Worm (Caenorhabditis elegans): ENCODE data around the gene srsx-28.

The srsx-28 gene

ce11 chrV:10152278-10152677, at the start of gene srsx-28:
TSS of gene srsx-28 (plus strand) at chrV:10152578.
- TF ChIP-seq dao-5 (tag; optimal IDR thresholded peaks at IDR 0.05) (no peak), him-1 (tag; optimal IDR thresholded peaks at IDR 0.05) (no peak), W03F9.2 (tag; optimal IDR thresholded peaks at IDR 0.05) (no peak)

- TF ChIP-seq him-1 (tag; optimal IDR thresholded peaks at IDR 0.05) = no peak
- no peak for TF ChIP-seq W03F9.2 (tag; optimal IDR thresholded peaks at IDR 0.05)
- TF ChIP-seq dao-5 (tag; optimal IDR thresholded peaks at IDR 0.05) = no peak
These were observed 48.6 kb upstream of the srsx-28 start for ce11 chrV:10103811-10104210.

ce11 chrV:10104785-10105310, 47.5 kb upstream of the srsx-28 start, which contains the start of gene ugt-17:
TSS of gene ugt-17 (minus strand) at chrV:10104964.
- TF ChIP-seq dao-5 (tag; optimal IDR thresholded peaks at IDR 0.05) (no peak), W03F9.2 (tag; optimal IDR thresholded peaks at IDR 0.05) (no peak), him-1 (tag; optimal IDR thresholded peaks at IDR 0.05) (no peak)

ce11 chrV:10105412-10105811, 47.0 kb upstream of the srsx-28 start, which contains the start of gene C08B6.2:
TSS of gene C08B6.2 (plus strand) at chrV:10105712.
- TF ChIP-seq him-1 (tag; optimal IDR thresholded peaks at IDR 0.05) (no peak), dao-5 (tag; optimal IDR thresholded peaks at IDR 0.05) (no peak), W03F9.2 (tag; optimal IDR thresholded peaks at IDR 0.05) (no peak)

ce11 chrV:10107309-10107708, 45.1 kb upstream of the srsx-28 start, which contains the start of gene C08B6.11:
TSS of gene C08B6.11 (plus strand) at chrV:10107609.
- TF ChIP-seq dao-5 (tag; optimal IDR thresholded peaks at IDR 0.05) (no peak), him-1 (tag; optimal IDR thresholded peaks at IDR 0.05) (no peak)

ce11 chrV:10111129-10111528, 41.2 kb upstream of the srsx-28 start:
- no peak for TF ChIP-seq him-1 (tag; optimal IDR thresholded peaks at IDR 0.05)
- no peak for TF ChIP-seq dao-5 (tag; optimal IDR thresholded peaks at IDR 0.05)
- TF ChIP-seq W03F9.2 (tag; optimal IDR thresholded peaks at IDR 0.05) = no peak

- no peak for TF ChIP-seq W03F9.2 (tag; optimal IDR thresholded peaks at IDR 0.05)
- TF ChIP-seq dao-5 (tag; optimal IDR thresholded peaks at IDR 0.05) = no peak
- no peak for TF ChIP-seq him-1 (tag; optimal IDR thresholded peaks at IDR 0.05)
These were observed 40.2 kb upstream of the srsx-28 start, which contains the start of gene C08B6.3 for ce11 chrV:10112187-10112586. TSS of gene C08B6.3 (minus strand) at chrV:10112287.

ce11 chrV:10114329-10114728, 38.0 kb upstream of the srsx-28 start, which contains the start of gene cht-5:
TSS of gene cht-5 (plus strand) at chrV:10114629.
- TF ChIP-seq him-1 (tag; optimal IDR thresholded peaks at IDR 0.05) (no peak), dao-5 (tag; optimal IDR thresholded peaks at IDR 0.05) (no peak), W03F9.2 (tag; optimal IDR thresholded peaks at IDR 0.05) (no peak)

- TF ChIP-seq dao-5 (tag; optimal IDR thresholded peaks at IDR 0.05) (no peak), him-1 (tag; optimal IDR thresholded peaks at IDR 0.05) (no peak)
These were observed 34.9 kb upstream of the srsx-28 start, which contains the start of gene C08B6.5 for ce11 chrV:10117465-10117864. TSS of gene C08B6.5 (plus strand) at chrV:10117765.

ce11 chrV:10120898-10121297, 31.5 kb upstream of the srsx-28 start, which contains the start of gene srxa-18:
TSS of gene srxa-18 (minus strand) at chrV:10120997.
- TF ChIP-seq him-1 (tag; optimal IDR thresholded peaks at IDR 0.05) = no peak
- no peak for TF ChIP-seq W03F9.2 (tag; optimal IDR thresholded peaks at IDR 0.05)
- no peak for TF ChIP-seq dao-5 (tag; optimal IDR thresholded peaks at IDR 0.05)

ce11 chrV:10122670-10123069, 29.7 kb upstream of the srsx-28 start, which contains the start of gene srxa-19:
TSS of gene srxa-19 (minus strand) at chrV:10122770.
- TF ChIP-seq him-1 (tag; optimal IDR thresholded peaks at IDR 0.05) = no peak
- TF ChIP-seq dao-5 (tag; optimal IDR thresholded peaks at IDR 0.05) = no peak
- TF ChIP-seq W03F9.2 (tag; optimal IDR thresholded peaks at IDR 0.05) = no peak

- TF ChIP-seq dao-5 (tag; optimal IDR thresholded peaks at IDR 0.05) (no peak), W03F9.2 (tag; optimal IDR thresholded peaks at IDR 0.05) (no peak)
These were observed 29.1 kb upstream of the srsx-28 start, which contains the start of gene C08B6.6 for ce11 chrV:10123324-10123723. TSS of gene C08B6.6 (plus strand) at chrV:10123624.

ce11 chrV:10124799-10125548, 27.4 kb upstream of the srsx-28 start, which contains the start of gene C08B6.10:
TSS of gene C08B6.10 (plus strand) at chrV:10125498.
- no peak for TF ChIP-seq W03F9.2 (tag; optimal IDR thresholded peaks at IDR 0.05)
- no peak for TF ChIP-seq him-1 (tag; optimal IDR thresholded peaks at IDR 0.05)
- TF ChIP-seq dao-5 (tag; optimal IDR thresholded peaks at IDR 0.05) = no peak

ce11 chrV:10130195-10130594, 22.2 kb upstream of the srsx-28 start, which contains the start of gene aos-1:
TSS of gene aos-1 (minus strand) at chrV:10130295.
- TF ChIP-seq him-1 (tag; optimal IDR thresholded peaks at IDR 0.05) (no peak), dao-5 (tag; optimal IDR thresholded peaks at IDR 0.05) (no peak), W03F9.2 (tag; optimal IDR thresholded peaks at IDR 0.05) (no peak)
